Worm (Caenorhabditis elegans): ENCODE data around the gene Y22D7AR.7.

ce11 chrIII:1662405-1662804 lies 25.5 kb downstream of the Y22D7AR.7 start:
- TF ChIP-seq nhr-237 (tag; optimal IDR thresholded peaks at IDR 0.05): no peak
- no peak for TF ChIP-seq ceh-83 (GFP tag; optimal IDR thresholded peaks at IDR 0.05)
- no peak for TF ChIP-seq elt-3 (tag; optimal IDR thresholded peaks at IDR 0.05)
- no peak for TF ChIP-seq ham-2 (GFP tag; optimal IDR thresholded peaks at IDR 0.05)
- TF ChIP-seq lin-32 (GFP tag; optimal IDR thresholded peaks at IDR 0.05): no peak
- no peak for TF ChIP-seq nhr-2 (tag; optimal IDR thresholded peaks at IDR 0.05)

Data from whole organism, mixed stage, embryonic.